Fruit fly (Drosophila melanogaster) whole organism, prepupa: Measurements from ENCODE around the gene CG7024.

Experiments
- Blimp-1 ChIP-seq: fragments of 200-800 bp; sonication (Bioruptor generic); optimal IDR thresholded peaks from 3 replicates; lab custom pipeline; 2017; ENCODE audit warnings: missing biosample characterization, missing genetic modification characterization, mild to moderate bottlenecking, moderate library complexity, missing genetic modification reagents
- CG10631 ChIP-seq: fragments of 200-800 bp; sonication (Bioruptor generic); optimal IDR thresholded peaks from 2 replicates; lab custom pipeline; 2016; ENCODE audit warnings: missing biosample characterization, missing genetic modification characterization
- CG10669 ChIP-seq: fragments of 200-800 bp; sonication (Bioruptor generic); optimal IDR thresholded peaks from 3 replicates; lab custom pipeline; 2018; ENCODE audit warnings: missing biosample characterization, mild to moderate bottlenecking, missing genetic modification characterization, moderate library complexity
- CG11294 ChIP-seq: fragments of 200-800 bp; sonication (Bioruptor generic); IDR thresholded peaks from 2 replicates; pipeline ENCODE4 v1.3.6; 2022; ENCODE audit warnings: missing biosample characterization, missing genetic modification characterization
- CG1621 ChIP-seq: fragments of 200-800 bp; sonication (Bioruptor generic); optimal IDR thresholded peaks from 3 replicates; lab custom pipeline; 2018; ENCODE audit warnings: missing biosample characterization, mild to moderate bottlenecking, missing genetic modification characterization
- CG3032 ChIP-seq: fragments of 200-800 bp; optimal IDR thresholded peaks from 2 replicates; lab custom pipeline; 2019; ENCODE audit warnings: missing biosample characterization, mild to moderate bottlenecking, missing genetic modification characterization, moderate library complexity
- CG31627 ChIP-seq: fragments of 200-800 bp; sonication (Bioruptor generic); optimal IDR thresholded peaks from 3 replicates; lab custom pipeline; 2016; ENCODE audit warnings: missing biosample characterization, missing genetic modification characterization
- CG32006 ChIP-seq: fragments of 200-800 bp; sonication (Bioruptor generic); optimal IDR thresholded peaks from 3 replicates; lab custom pipeline; 2017; ENCODE audit warnings: missing biosample characterization, mild to moderate bottlenecking, missing genetic modification characterization
- CG3919 ChIP-seq: fragments of 200-800 bp; sonication (Bioruptor generic); optimal IDR thresholded peaks from 3 replicates; lab custom pipeline; 2016; ENCODE audit warnings: missing biosample characterization, missing genetic modification characterization
- CG4318 ChIP-seq: fragments of 200-800 bp; sonication (Bioruptor generic); optimal IDR thresholded peaks from 3 replicates; lab custom pipeline; 2017; ENCODE audit warnings: missing biosample characterization, mild to moderate bottlenecking, missing genetic modification characterization
- CG6163 ChIP-seq: fragments of 200-800 bp; sonication (Bioruptor generic); IDR thresholded peaks from 3 replicates; pipeline ENCODE4 v1.3.6; 2022; ENCODE audit warnings: missing biosample characterization, missing genetic modification characterization
- CG6792 ChIP-seq: fragments of 200-800 bp; sonication (Bioruptor generic); optimal IDR thresholded peaks from 3 replicates; lab custom pipeline; 2016; ENCODE audit warnings: missing biosample characterization, missing genetic modification characterization
- CG6808 ChIP-seq: fragments of 200-800 bp; sonication (Bioruptor generic); optimal IDR thresholded peaks from 3 replicates; lab custom pipeline; 2017; ENCODE audit warnings: missing biosample characterization, missing genetic modification characterization, mild to moderate bottlenecking, moderate library complexity, missing genetic modification reagents
- CG6854 ChIP-seq: fragments of 200-800 bp; sonication (Bioruptor generic); optimal IDR thresholded peaks from 2 replicates; lab custom pipeline; 2017; ENCODE audit warnings: missing biosample characterization, mild to moderate bottlenecking, missing genetic modification characterization
- CG8319 ChIP-seq: fragments of 200-800 bp; sonication (Bioruptor generic); optimal IDR thresholded peaks from 3 replicates; lab custom pipeline; 2016; ENCODE audit warnings: missing biosample characterization, missing genetic modification characterization
- CG8632 ChIP-seq: fragments of 200-800 bp; sonication (Bioruptor generic); optimal IDR thresholded peaks from 3 replicates; lab custom pipeline; 2016; ENCODE audit warnings: missing biosample characterization, missing genetic modification characterization
- CG9139 ChIP-seq: fragments of 200-800 bp; sonication (Bioruptor generic); optimal IDR thresholded peaks from 3 replicates; lab custom pipeline; 2017; ENCODE audit warnings: missing biosample characterization, mild to moderate bottlenecking, missing genetic modification characterization
- Eip75B ChIP-seq: fragments of 200-800 bp; sonication (Bioruptor generic); optimal IDR thresholded peaks from 3 replicates; lab custom pipeline; 2016; ENCODE audit warnings: missing biosample characterization, missing genetic modification characterization
- Eip78C ChIP-seq: fragments of 200-800 bp; sonication (Bioruptor generic); peaks from one replicate; lab custom pipeline; 2016; ENCODE audit warnings: missing biosample characterization, missing genetic modification characterization
- Eip93F ChIP-seq: fragments of 200-800 bp; sonication (Bioruptor generic); optimal IDR thresholded peaks from 2 replicates; lab custom pipeline; 2016; ENCODE audit warnings: missing biosample characterization, mild to moderate bottlenecking, missing genetic modification characterization
- Ets21C ChIP-seq: fragments of 200-800 bp; sonication (Bioruptor generic); optimal IDR thresholded peaks from 3 replicates; lab custom pipeline; 2016; ENCODE audit warnings: missing biosample characterization, missing genetic modification characterization
- Ets96B ChIP-seq: fragments of 200-800 bp; optimal IDR thresholded peaks from 2 replicates; lab custom pipeline; 2019; ENCODE audit warnings: missing biosample characterization, mild to moderate bottlenecking, missing genetic modification characterization, moderate library complexity
- Gug ChIP-seq: fragments of 200-800 bp; sonication (Bioruptor generic); IDR thresholded peaks from 2 replicates; pipeline ENCODE4 v1.3.6; 2022; ENCODE audit warnings: missing biosample characterization, missing genetic modification characterization
- Hr38 ChIP-seq: sonication (Bioruptor generic); optimal IDR thresholded peaks from 2 replicates; lab custom pipeline; 2016; ENCODE audit warnings: missing biosample characterization, missing genetic modification characterization
- Hr39 ChIP-seq: fragments of 200-800 bp; sonication (Bioruptor generic); optimal IDR thresholded peaks from 2 replicates; lab custom pipeline; 2016; ENCODE audit warnings: missing biosample characterization, missing genetic modification characterization
- Hr4 ChIP-seq: fragments of 200-800 bp; sonication (Bioruptor generic); optimal IDR thresholded peaks from 3 replicates; lab custom pipeline; 2016; ENCODE audit warnings: missing biosample characterization, missing genetic modification characterization
- Lpt ChIP-seq: fragments of 200-800 bp; sonication (Bioruptor generic); optimal IDR thresholded peaks from 3 replicates; lab custom pipeline; 2016; ENCODE audit warnings: missing biosample characterization, missing genetic modification characterization
- Met ChIP-seq: fragments of 200-800 bp; sonication (Bioruptor generic); optimal IDR thresholded peaks from 3 replicates; lab custom pipeline; 2016; ENCODE audit warnings: missing biosample characterization, missing genetic modification characterization
- OdsH ChIP-seq: fragments of 200-800 bp; sonication (Bioruptor generic); optimal IDR thresholded peaks from 3 replicates; lab custom pipeline; 2016; ENCODE audit warnings: missing biosample characterization, missing genetic modification characterization
- Smox ChIP-seq: fragments of 200-800 bp; sonication (Bioruptor generic); optimal IDR thresholded peaks from 3 replicates; lab custom pipeline; 2016; ENCODE audit warnings: missing biosample characterization, missing genetic modification characterization
- Sox102F ChIP-seq: fragments of 200-800 bp; sonication (Bioruptor generic); optimal IDR thresholded peaks from 2 replicates; lab custom pipeline; 2016; ENCODE audit warnings: missing biosample characterization, mild to moderate bottlenecking, missing genetic modification characterization
- Sox14 ChIP-seq: fragments of 200-800 bp; sonication (Bioruptor generic); optimal IDR thresholded peaks from 3 replicates; lab custom pipeline; 2016; ENCODE audit warnings: missing biosample characterization, missing genetic modification characterization
- acj6 ChIP-seq: fragments of 200-800 bp; sonication (Bioruptor generic); optimal IDR thresholded peaks from 3 replicates; lab custom pipeline; 2016; ENCODE audit warnings: missing biosample characterization, missing genetic modification characterization
- dac ChIP-seq: fragments of 200-800 bp; sonication (Bioruptor generic); optimal IDR thresholded peaks from 2 replicates; lab custom pipeline; 2017; ENCODE audit warnings: missing biosample characterization, mild to moderate bottlenecking, missing genetic modification characterization
- eg ChIP-seq: fragments of 200-800 bp; sonication (Bioruptor generic); IDR thresholded peaks from 3 replicates; pipeline ENCODE4 v1.3.6; 2022; ENCODE audit warnings: missing biosample characterization, missing genetic modification characterization
- esn ChIP-seq: fragments of 200-800 bp; sonication (Bioruptor generic); optimal IDR thresholded peaks from 2 replicates; lab custom pipeline; 2016; ENCODE audit warnings: missing biosample characterization, mild to moderate bottlenecking, missing genetic modification characterization, moderate library complexity
- fd59A ChIP-seq: fragments of 200-800 bp; sonication (Bioruptor generic); optimal IDR thresholded peaks from 2 replicates; lab custom pipeline; 2017; ENCODE audit warnings: missing biosample characterization, mild to moderate bottlenecking, missing genetic modification characterization, missing genetic modification reagents
- fd85E ChIP-seq: fragments of 200-800 bp; sonication (Bioruptor generic); optimal IDR thresholded peaks from 3 replicates; lab custom pipeline; 2016; ENCODE audit warnings: missing biosample characterization, missing genetic modification characterization
- fkh ChIP-seq: fragments of 200-800 bp; sonication (Bioruptor generic); optimal IDR thresholded peaks from 3 replicates; lab custom pipeline; 2017; ENCODE audit warnings: missing biosample characterization, mild to moderate bottlenecking, missing genetic modification characterization, moderate library complexity
- lz ChIP-seq: fragments of 200-800 bp; sonication (Bioruptor generic); optimal IDR thresholded peaks from 3 replicates; lab custom pipeline; 2016; ENCODE audit warnings: missing biosample characterization, missing genetic modification characterization
- net ChIP-seq: fragments of 200-800 bp; sonication (Bioruptor generic); optimal IDR thresholded peaks from 3 replicates; lab custom pipeline; 2016; ENCODE audit warnings: missing biosample characterization, missing genetic modification characterization
- salr ChIP-seq, 2 experiments: fragments of 200-800 bp; sonication (Bioruptor generic); optimal IDR thresholded peaks; 3 replicates each; lab custom pipeline; 2016 to 2018; ENCODE audit warnings: missing biosample characterization in 2 of 2, missing genetic modification characterization in 2 of 2, mild to moderate bottlenecking in 1 of 2
- spab ChIP-seq: fragments of 200-800 bp; sonication (Bioruptor generic); optimal IDR thresholded peaks from 2 replicates; lab custom pipeline; 2017; ENCODE audit warnings: missing biosample characterization, mild to moderate bottlenecking, missing genetic modification characterization, missing genetic modification reagents
- svp ChIP-seq: fragments of 200-800 bp; sonication (Bioruptor generic); peaks from one replicate; lab custom pipeline; 2016; ENCODE audit warnings: missing biosample characterization, missing genetic modification characterization
- topi ChIP-seq: fragments of 200-800 bp; sonication (Bioruptor generic); optimal IDR thresholded peaks from 3 replicates; lab custom pipeline; 2016; ENCODE audit warnings: missing biosample characterization, missing genetic modification characterization
- vri ChIP-seq: fragments of 200-800 bp; sonication (Bioruptor generic); optimal IDR thresholded peaks from 3 replicates; lab custom pipeline; 2016; ENCODE audit warnings: missing biosample characterization, mild to moderate bottlenecking, missing genetic modification characterization

Gene CG7024

dm6 chrX:4705009-4705408, at the start of gene CG7024:
TSS of gene CG7024 (plus strand) at chrX:4705309.
- TF ChIP-seq CG8632 (GFP tag; lab: Kevin White, UChicago) (no peak), Hr38 (no peak), Met (no peak), Eip75B (GFP tag; lab: Kevin White, UChicago) (no peak), salr (GFP tag; optimal IDR thresholded peaks at IDR 0.05; lab: Kevin White, UChicago) (no peak), CG6792 (GFP tag; lab: Kevin White, UChicago) (no peak), OdsH (GFP tag; lab: Kevin White, UChicago) (no peak), CG6808 (GFP tag; lab: Kevin White, UChicago) (no peak), CG8319 (no peak), lz (no peak), Sox102F (no peak), spab (no peak), Ets21C (no peak), Eip93F (GFP tag; lab: Kevin White, UChicago) (no peak), CG9139 (no peak), CG6163 (GFP tag; lab: Robert Waterston, UW) (no peak)

DNA sequence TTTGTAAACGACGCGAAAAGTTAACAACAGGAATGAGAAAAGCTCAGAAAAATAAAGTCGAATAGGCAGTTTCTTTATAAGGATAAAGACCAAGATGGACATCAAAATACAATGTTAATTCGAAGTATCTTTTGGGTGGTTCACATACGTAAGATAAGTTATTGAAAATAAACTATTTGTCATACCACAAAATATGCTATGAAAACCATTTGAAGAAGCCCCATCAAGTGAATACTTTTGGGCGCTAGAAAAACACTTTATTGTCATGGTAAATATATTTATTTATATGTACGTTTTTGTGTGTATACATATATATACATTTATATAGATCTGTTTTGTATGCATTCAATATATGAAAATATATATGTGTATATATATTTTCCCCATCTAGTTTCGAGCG, 47.2 kb upstream of the CG7024 start:
- TF ChIP-seq Hr39 (GFP tag; lab: Kevin White, UChicago) (no peak), Hr4 (GFP tag; lab: Kevin White, UChicago) (no peak), CG6808 (GFP tag; lab: Kevin White, UChicago) (no peak), CG4318 (no peak), CG10631 (no peak), CG3032 (tag; lab: Kevin White, UChicago) (no peak), CG6163 (GFP tag; lab: Robert Waterston, UW) (no peak)

dm6 chrX:4660642-4661252, 44.4 kb upstream of the CG7024 start:
- TF ChIP-seq vri (no peak), Smox (GFP tag; lab: Kevin White, UChicago) (no peak), CG4318 (no peak), CG32006 (GFP tag; lab: Kevin White, UChicago) (peak; percentile 42), Blimp-1 (GFP tag; lab: Kevin White, UChicago) (no peak), Eip78C (GFP tag; lab: Kevin White, UChicago) (peak; percentile 84), Ets21C (no peak), dac (GFP tag; lab: Kevin White, UChicago) (no peak), svp (peak; percentile 69), CG3919 (GFP tag; lab: Kevin White, UChicago) (no peak), CG3032 (tag; lab: Kevin White, UChicago) (no peak), Hr4 (GFP tag; lab: Kevin White, UChicago) (no peak), topi (no peak), fkh (GFP tag; lab: Kevin White, UChicago) (no peak), Eip75B (GFP tag; lab: Kevin White, UChicago) (no peak), CG8632 (GFP tag; lab: Kevin White, UChicago) (peak; percentile 5), salr (GFP tag; optimal IDR thresholded peaks at IDR 0.05; lab: Kevin White, UChicago) (peak in 1 of 2 experiments; percentile 19), CG6808 (GFP tag; lab: Kevin White, UChicago) (no peak), OdsH (GFP tag; lab: Kevin White, UChicago) (no peak), esn (GFP tag; lab: Kevin White, UChicago) (peak; percentile 39), CG6854 (GFP tag; lab: Kevin White, UChicago) (no peak), lz (peak; percentile 3), acj6 (GFP tag; lab: Kevin White, UChicago) (no peak), Gug (GFP tag; lab: Robert Waterston, UW) (no peak), CG8319 (no peak), CG9139 (no peak), CG6163 (GFP tag; lab: Robert Waterston, UW) (no peak; the same call in 2 of the 3 replicates), net (peak; percentile 2), Lpt (GFP tag; lab: Kevin White, UChicago) (no peak), fd85E (GFP tag; lab: Kevin White, UChicago) (no peak), Ets96B (peak; percentile 35), CG10631 (no peak), fd59A (GFP tag; lab: Kevin White, UChicago) (no peak), Sox14 (GFP tag; lab: Kevin White, UChicago) (no peak), CG6792 (GFP tag; lab: Kevin White, UChicago) (peak; percentile 3), CG11294 (GFP tag; lab: Robert Waterston, UW) (no peak), CG10669 (GFP tag; lab: Kevin White, UChicago) (peak; percentile 24), CG31627 (GFP tag; lab: Kevin White, UChicago) (no peak), eg (GFP tag; lab: Robert Waterston, UW) (no peak), CG1621 (no peak)
